Fruit fly (Drosophila melanogaster) whole organism, embryonic: ENCODE data around the gene Spn28Db.
A peak's percentile ranks its signal among the peaks of the same experiment; 100 is the strongest.

Experiments used
- ATbp ChIP-seq: fragments of 200-800 bp; sonication (Bioruptor generic); optimal IDR thresholded peaks from 2 replicates; lab custom pipeline; 2017; ENCODE audit warnings: missing biosample characterization, mild to moderate bottlenecking, missing genetic modification characterization, missing genetic modification reagents
- BEAF-32 ChIP-seq: fragments of 200-800 bp; sonication (Bioruptor generic); optimal IDR thresholded peaks from 3 replicates; lab custom pipeline; 2017; ENCODE audit warnings: missing biosample characterization, missing genetic modification characterization, mild to moderate bottlenecking, moderate library complexity, missing genetic modification reagents
- Blimp-1 ChIP-seq: fragments of 200-800 bp; sonication (Bioruptor generic); optimal IDR thresholded peaks from 3 replicates; lab custom pipeline; 2018; ENCODE audit warnings: missing biosample characterization, missing genetic modification characterization, mild to moderate bottlenecking, moderate library complexity, missing genetic modification reagents
- CG10654 ChIP-seq: fragments of 200-800 bp; sonication (Bioruptor generic); optimal IDR thresholded peaks from 2 replicates; lab custom pipeline; 2016; ENCODE audit warnings: missing biosample characterization, missing genetic modification characterization
- CG12236 ChIP-seq: fragments of 200-800 bp; sonication (Bioruptor generic); optimal IDR thresholded peaks from 2 replicates; lab custom pipeline; 2016; ENCODE audit warnings: missing biosample characterization, missing genetic modification characterization
- CG1233 ChIP-seq: fragments of 200-800 bp; sonication (Bioruptor generic); optimal IDR thresholded peaks from 4 replicates; lab custom pipeline; 2018; ENCODE audit warnings: missing biosample characterization, mild to moderate bottlenecking, missing genetic modification characterization
- CG12942 ChIP-seq: fragments of 200-800 bp; sonication (Bioruptor generic); optimal IDR thresholded peaks from 3 replicates; lab custom pipeline; 2016; ENCODE audit warnings: missing biosample characterization, missing genetic modification characterization
- CG14667 ChIP-seq: fragments of 200-800 bp; sonication (Bioruptor generic); IDR thresholded peaks from 2 replicates; pipeline ENCODE4 v1.3.6; 2022; ENCODE audit warnings: missing biosample characterization, missing genetic modification characterization
- CG17385 ChIP-seq: fragments of 200-800 bp; sonication (Bioruptor generic); optimal IDR thresholded peaks from 3 replicates; lab custom pipeline; 2018; ENCODE audit warnings: missing biosample characterization, mild to moderate bottlenecking, missing genetic modification characterization
- CG31224 ChIP-seq: fragments of 200-800 bp; sonication (Bioruptor generic); IDR thresholded peaks from 2 replicates; pipeline ENCODE4 v1.3.6; 2022; ENCODE audit warnings: missing biosample characterization, missing genetic modification characterization
- CG4360 ChIP-seq: fragments of 200-800 bp; sonication (Bioruptor generic); IDR thresholded peaks from 2 replicates; pipeline ENCODE4 v1.3.6; 2022; ENCODE audit warnings: missing biosample characterization, missing genetic modification characterization
- CG5953 ChIP-seq: fragments of 200-800 bp; sonication (Bioruptor generic); IDR thresholded peaks from 2 replicates; pipeline ENCODE4 v1.3.6; 2022; ENCODE audit warnings: missing biosample characterization, missing genetic modification characterization
- CG6175 ChIP-seq: fragments of 200-800 bp; sonication (Bioruptor generic); IDR thresholded peaks from 3 replicates; pipeline ENCODE4 v1.3.6; 2022; ENCODE audit warnings: missing biosample characterization, missing genetic modification characterization
- CG6254 ChIP-seq: fragments of 200-800 bp; sonication (Bioruptor generic); optimal IDR thresholded peaks from 3 replicates; lab custom pipeline; 2017; ENCODE audit warnings: mild to moderate bottlenecking, missing biosample characterization, missing genetic modification reagents, missing genetic modification characterization
- CG7839 ChIP-seq: fragments of 200-800 bp; sonication (Bioruptor generic); optimal IDR thresholded peaks from 3 replicates; lab custom pipeline; 2018; ENCODE audit warnings: missing biosample characterization, mild to moderate bottlenecking, missing genetic modification characterization, moderate library complexity
- Deaf1 ChIP-seq: fragments of 200-800 bp; optimal IDR thresholded peaks from 3 replicates; lab custom pipeline; 2019; ENCODE audit warnings: missing biosample characterization, mild to moderate bottlenecking, missing genetic modification characterization, moderate library complexity
- Dfd ChIP-seq, 2 experiments: fragments of >200 bp; optimal IDR thresholded peaks; 2 replicates each; lab custom pipeline; 2017; ENCODE audit warnings: missing biosample characterization in 2 of 2, missing genetic modification characterization in 2 of 2
- Dip2 ChIP-seq: fragments of 200-800 bp; sonication (Bioruptor generic); IDR thresholded peaks from 2 replicates; pipeline ENCODE4 v1.3.6; 2022; ENCODE audit warnings: missing biosample characterization, missing genetic modification characterization
- Dip3 ChIP-seq: fragments of 200-800 bp; sonication (Bioruptor generic); optimal IDR thresholded peaks from 3 replicates; lab custom pipeline; 2016; ENCODE audit warnings: missing biosample characterization, missing genetic modification characterization
- Doc2 ChIP-seq: fragments of 200-800 bp; sonication (Bioruptor generic); IDR thresholded peaks from 2 replicates; pipeline ENCODE4 v1.3.6; 2022; ENCODE audit warnings: missing biosample characterization, missing genetic modification characterization
- Fer1 ChIP-seq: fragments of 200-800 bp; sonication (Bioruptor generic); optimal IDR thresholded peaks from 2 replicates; lab custom pipeline; 2017; ENCODE audit warnings: missing biosample characterization, mild to moderate bottlenecking, missing genetic modification characterization
- HLH3B ChIP-seq: fragments of 200-800 bp; sonication (Bioruptor generic); IDR thresholded peaks from 2 replicates; pipeline ENCODE4 v1.3.6; 2022; ENCODE audit warnings: missing biosample characterization, missing genetic modification characterization
- Hr51 ChIP-seq, 2 experiments: fragments of 200-800 bp; sonication (Bioruptor generic); optimal IDR thresholded peaks; 2 replicates in 1 of 2; 3 replicates in 1 of 2; lab custom pipeline; 2016 to 2018; ENCODE audit warnings: missing biosample characterization in 2 of 2, missing genetic modification characterization in 2 of 2, mild to moderate bottlenecking in 1 of 2, moderate library complexity in 1 of 2
- MBD-R2 ChIP-seq: fragments of 200-800 bp; sonication (Bioruptor generic); IDR thresholded peaks from 2 replicates; pipeline ENCODE4 v1.3.6; 2022; ENCODE audit warnings: missing biosample characterization, missing genetic modification characterization
- NfI ChIP-seq: fragments of 200-800 bp; sonication (Bioruptor generic); optimal IDR thresholded peaks from 3 replicates; lab custom pipeline; 2018; ENCODE audit warnings: missing biosample characterization, mild to moderate bottlenecking, missing genetic modification characterization, moderate library complexity
- PHDP ChIP-seq: fragments of 200-800 bp; sonication (Bioruptor generic); optimal IDR thresholded peaks from 3 replicates; lab custom pipeline; 2018; ENCODE audit warnings: missing biosample characterization, mild to moderate bottlenecking, missing genetic modification characterization, moderate library complexity
- Sry-β ChIP-seq: fragments of 200-800 bp; sonication (Bioruptor generic); optimal IDR thresholded peaks from 2 replicates; lab custom pipeline; 2018; ENCODE audit warnings: missing biosample characterization, mild to moderate bottlenecking, missing genetic modification characterization, moderate library complexity
- al ChIP-seq: fragments of 200-800 bp; sonication (Bioruptor generic); IDR thresholded peaks from 2 replicates; pipeline ENCODE4 v1.3.6; 2022; ENCODE audit warnings: missing biosample characterization, missing genetic modification characterization
- az2 ChIP-seq: fragments of 200-800 bp; sonication (Bioruptor generic); optimal IDR thresholded peaks from 3 replicates; lab custom pipeline; 2016; ENCODE audit warnings: missing biosample characterization, missing genetic modification characterization
- br ChIP-seq: fragments of >200 bp; optimal IDR thresholded peaks from 2 replicates; lab custom pipeline; 2017
- bsh ChIP-seq, 2 experiments: fragments of 200-800 bp; sonication (Bioruptor generic); optimal IDR thresholded peaks; 2 replicates each; lab custom pipeline; 2017 to 2018; ENCODE audit warnings: mild to moderate bottlenecking in 2 of 2, missing biosample characterization in 2 of 2, missing genetic modification characterization in 2 of 2, moderate library complexity in 1 of 2
- ci ChIP-seq: fragments of 200-800 bp; sonication (Bioruptor generic); IDR thresholded peaks from 3 replicates; pipeline ENCODE4 v1.3.6; 2022; ENCODE audit warnings: missing biosample characterization, missing genetic modification characterization
- gem ChIP-seq: fragments of 200-800 bp; sonication (Bioruptor generic); optimal IDR thresholded peaks from 2 replicates; lab custom pipeline; 2019; ENCODE audit warnings: missing biosample characterization, mild to moderate bottlenecking, missing genetic modification characterization, moderate library complexity
- grau ChIP-seq: fragments of 200-800 bp; optimal IDR thresholded peaks from 3 replicates; lab custom pipeline; 2019; ENCODE audit warnings: missing biosample characterization, mild to moderate bottlenecking, missing genetic modification characterization, moderate library complexity
- gt ChIP-seq: fragments of 200-800 bp; sonication (Bioruptor generic); IDR thresholded peaks from 2 replicates; pipeline ENCODE4 v1.3.6; 2022; ENCODE audit warnings: missing biosample characterization, missing genetic modification characterization
- her ChIP-seq: fragments of 200-800 bp; sonication (Bioruptor generic); optimal IDR thresholded peaks from 2 replicates; lab custom pipeline; 2016; ENCODE audit warnings: missing biosample characterization, missing genetic modification characterization
- insv ChIP-seq, 2 experiments: fragments of 200-800 bp; sonication (Bioruptor generic); optimal IDR thresholded peaks; 3 replicates each; lab custom pipeline; 2016 to 2018; ENCODE audit warnings: missing biosample characterization in 2 of 2, missing genetic modification characterization in 2 of 2
- lilli ChIP-seq: fragments of 200-800 bp; sonication (Bioruptor generic); optimal IDR thresholded peaks from 3 replicates; lab custom pipeline; 2016; ENCODE audit warnings: missing biosample characterization, missing genetic modification characterization
- maf-S ChIP-seq: fragments of 200-800 bp; sonication (Bioruptor generic); optimal IDR thresholded peaks from 2 replicates; lab custom pipeline; 2016; ENCODE audit warnings: missing biosample characterization, missing genetic modification characterization
- peb ChIP-seq: fragments of 200-800 bp; sonication (Bioruptor generic); IDR thresholded peaks from 2 replicates; pipeline ENCODE4 v1.3.6; 2022; ENCODE audit warnings: missing biosample characterization, missing genetic modification characterization
- ranshi ChIP-seq: fragments of 200-800 bp; sonication (Bioruptor generic); IDR thresholded peaks from 2 replicates; pipeline ENCODE4 v1.3.6; 2022; ENCODE audit warnings: missing biosample characterization, missing genetic modification characterization
- salm ChIP-seq: fragments of 200-800 bp; sonication (Bioruptor generic); optimal IDR thresholded peaks from 2 replicates; lab custom pipeline; 2018; ENCODE audit warnings: missing biosample characterization, mild to moderate bottlenecking, missing genetic modification characterization
- sens-2 ChIP-seq: fragments of 200-800 bp; sonication (Bioruptor generic); IDR thresholded peaks from 2 replicates; pipeline ENCODE4 v1.3.6; 2022; ENCODE audit warnings: missing biosample characterization, missing genetic modification characterization
- sisA ChIP-seq: fragments of 200-800 bp; sonication (Bioruptor generic); IDR thresholded peaks from 2 replicates; pipeline ENCODE4 v1.3.6; 2022; ENCODE audit warnings: missing biosample characterization, missing genetic modification characterization
- sob ChIP-seq: fragments of 200-800 bp; sonication (Bioruptor generic); IDR thresholded peaks from 2 replicates; pipeline ENCODE4 v1.3.6; 2022; ENCODE audit warnings: missing biosample characterization, missing genetic modification characterization
- tgo ChIP-seq: fragments of 200-800 bp; sonication (Bioruptor generic); IDR thresholded peaks from 3 replicates; pipeline ENCODE4 v1.3.6; 2022; ENCODE audit warnings: missing biosample characterization, missing genetic modification characterization
- tio ChIP-seq: fragments of 200-800 bp; sonication (Bioruptor generic); optimal IDR thresholded peaks from 2 replicates; lab custom pipeline; 2017; ENCODE audit warnings: missing biosample characterization, missing genetic modification characterization, inconsistent platforms
- tna ChIP-seq: fragments of 200-800 bp; sonication (Bioruptor generic); IDR thresholded peaks from 2 replicates; pipeline ENCODE4 v1.3.6; 2022; ENCODE audit warnings: missing biosample characterization, missing genetic modification characterization; ENCODE audit not compliant: partially characterized antibody
- tx ChIP-seq: fragments of 200-800 bp; sonication (Bioruptor generic); optimal IDR thresholded peaks from 2 replicates; lab custom pipeline; 2016; ENCODE audit warnings: missing biosample characterization, missing genetic modification characterization
- unpg ChIP-seq: fragments of 200-800 bp; sonication (Bioruptor generic); optimal IDR thresholded peaks from 3 replicates; lab custom pipeline; 2018; ENCODE audit warnings: missing biosample characterization, mild to moderate bottlenecking, missing genetic modification characterization, moderate library complexity
- zen2 ChIP-seq: fragments of 200-800 bp; sonication (Bioruptor generic); IDR thresholded peaks from 3 replicates; pipeline ENCODE4 v1.3.6; 2022; ENCODE audit warnings: missing biosample characterization, missing genetic modification characterization; ENCODE audit not compliant: partially characterized antibody

The Spn28Db gene

DNA sequence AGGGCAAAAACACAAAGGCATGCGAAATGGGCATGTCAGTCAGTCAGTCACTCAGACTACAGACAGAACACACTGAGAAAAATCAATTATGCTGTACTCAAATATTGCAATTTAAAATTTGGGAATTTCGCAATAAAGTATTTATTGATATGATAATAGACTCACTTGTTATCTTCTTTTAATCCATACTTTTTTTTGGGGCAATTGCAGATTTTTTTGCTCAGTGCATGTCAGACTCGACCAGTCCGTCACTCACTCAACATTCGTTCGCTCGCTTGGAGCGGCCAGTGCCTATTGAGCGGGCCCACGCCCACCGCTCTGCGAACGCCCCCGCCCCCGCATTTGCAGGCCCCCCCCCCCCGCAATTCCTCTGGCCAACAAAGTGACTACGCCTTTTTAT, 25.9 kb upstream of the Spn28Db start:
- peak in 1 of 2 experiments; percentile 80 for TF ChIP-seq Hr51 (GFP tag; optimal IDR thresholded peaks at IDR 0.05; lab: Kevin White, UChicago)
- peak; percentile 45 for TF ChIP-seq salm (tag; lab: Kevin White, UChicago)
- peak; percentile 47 to 69 for TF ChIP-seq bsh (GFP tag; optimal IDR thresholded peaks at IDR 0.05; lab: Kevin White, UChicago)
- TF ChIP-seq tna = no peak
- peak; percentile 84 for TF ChIP-seq ci (GFP tag; lab: Robert Waterston, UW)
- TF ChIP-seq sob (GFP tag; lab: Robert Waterston, UW) = peak; percentile 84
- no peak for TF ChIP-seq CG6254 (GFP tag; lab: Kevin White, UChicago)
- TF ChIP-seq az2 (GFP tag; lab: Kevin White, UChicago) = peak; percentile 73
- peak; percentile 26 for TF ChIP-seq CG10654
- TF ChIP-seq CG17385 (GFP tag; lab: Kevin White, UChicago) = peak; percentile 74
- peak; percentile 62 for TF ChIP-seq ATbp (GFP tag; lab: Kevin White, UChicago)
- no peak for TF ChIP-seq insv (GFP tag; optimal IDR thresholded peaks at IDR 0.05; lab: Kevin White, UChicago)
- TF ChIP-seq CG5953 (GFP tag; lab: Robert Waterston, UW) = peak; percentile 63; the same call in 1 of the 2 replicates
- peak; percentile 45 for TF ChIP-seq Dip3
- peak; percentile 82 for TF ChIP-seq sisA (GFP tag; lab: Robert Waterston, UW)
- peak; percentile 26 for TF ChIP-seq her (GFP tag; lab: Kevin White, UChicago)
- peak; percentile 50; the same call in 1 of the 2 replicates for TF ChIP-seq peb (GFP tag; lab: Robert Waterston, UW)
- TF ChIP-seq Blimp-1 = peak; percentile 10
- peak; percentile 86 for TF ChIP-seq HLH3B
- TF ChIP-seq CG7839 = peak; percentile 69
- TF ChIP-seq Dfd (GFP tag; optimal IDR thresholded peaks at IDR 0.05; lab: Kevin White, UChicago) = no peak
- TF ChIP-seq CG31224 (GFP tag; lab: Robert Waterston, UW) = peak; percentile 52; the same call in 1 of the 2 replicates
- 0 out of 2 replicates have a peak, but pooled peaks have one; percentile 11 for TF ChIP-seq Doc2 (GFP tag; lab: Robert Waterston, UW)
- peak; percentile 37 for TF ChIP-seq Fer1 (GFP tag; lab: Kevin White, UChicago)
- peak; percentile 65 for TF ChIP-seq tio
- no peak for TF ChIP-seq br
- no peak for TF ChIP-seq tx (GFP tag; lab: Kevin White, UChicago)
- no peak for TF ChIP-seq Deaf1 (tag; lab: Kevin White, UChicago)
- peak; percentile 67 for TF ChIP-seq al (GFP tag; lab: Robert Waterston, UW)
- no peak for TF ChIP-seq BEAF-32 (GFP tag; lab: Kevin White, UChicago)
- peak; percentile 47 for TF ChIP-seq CG12942 (GFP tag; lab: Kevin White, UChicago)
- TF ChIP-seq CG14667 (GFP tag; lab: Robert Waterston, UW) = no peak; the same call in none of the 2 replicates
- peak; percentile 84 for TF ChIP-seq gem (tag; lab: Kevin White, UChicago)
- TF ChIP-seq grau = peak; percentile 75
- peak; percentile 71 for TF ChIP-seq NfI (GFP tag; lab: Kevin White, UChicago)
- TF ChIP-seq ranshi = peak; percentile 68
- TF ChIP-seq CG6175 = 0 out of 3 replicates have a peak, but pooled peaks have one; percentile 12
- TF ChIP-seq PHDP = peak; percentile 78
- no peak for TF ChIP-seq CG4360 (GFP tag; lab: Robert Waterston, UW)
- TF ChIP-seq MBD-R2 = peak; percentile 63; the same call in 1 of the 2 replicates
- TF ChIP-seq unpg = peak; percentile 84
- TF ChIP-seq Dip2 (GFP tag; lab: Robert Waterston, UW) = 0 out of 2 replicates have a peak, but pooled peaks have one; percentile 6
- peak; percentile 81 for TF ChIP-seq tgo (GFP tag; lab: Robert Waterston, UW)
- no peak for TF ChIP-seq Sry-β (GFP tag; lab: Kevin White, UChicago)
- TF ChIP-seq zen2 (GFP tag; lab: Robert Waterston, UW) = no peak
- TF ChIP-seq sens-2 (GFP tag; lab: Robert Waterston, UW) = peak; percentile 60; the same call in 1 of the 2 replicates
- no peak for TF ChIP-seq gt (GFP tag; lab: Robert Waterston, UW)
- TF ChIP-seq CG12236 (GFP tag; lab: Kevin White, UChicago) = peak; percentile 1
- no peak for TF ChIP-seq CG1233 (GFP tag; lab: Kevin White, UChicago)
- peak; percentile 47 for TF ChIP-seq maf-S (GFP tag; lab: Kevin White, UChicago)
- TF ChIP-seq lilli (GFP tag; lab: Kevin White, UChicago) = peak; percentile 53
